Fruit fly (Drosophila melanogaster): ENCODE data around the gene kto.

kto gene

DNA sequence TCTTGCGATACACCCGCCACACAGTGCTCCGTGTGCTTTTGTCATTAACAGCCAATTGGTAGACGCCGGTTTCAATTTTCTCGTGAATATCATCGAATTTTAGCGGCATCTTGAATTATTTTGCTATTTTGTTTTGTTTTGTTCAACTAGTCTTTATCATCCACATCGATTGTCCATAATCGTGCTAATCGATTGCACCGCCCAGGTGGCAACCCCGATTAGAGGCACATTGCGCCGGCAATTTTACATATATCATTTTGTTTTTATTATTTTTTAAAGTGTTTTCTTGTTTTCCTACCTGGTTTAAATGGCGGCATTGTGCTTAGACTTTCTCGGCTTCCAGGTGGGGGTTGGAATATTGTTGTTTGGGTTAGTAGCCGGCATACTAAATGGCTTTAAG, 30.5 kb upstream of the kto start, which contains the start of gene CG34116:
CG34116 (minus strand) TSS at position 142 of the 400 bp plus-strand sequence.
- TF ChIP-seq foxo (GFP tag; optimal IDR thresholded peaks at IDR 0.05) (no peak), HLH106 (tag; optimal IDR thresholded peaks at IDR 0.05) (no peak), fru (GFP tag; optimal IDR thresholded peaks at IDR 0.05) (no peak), CrebA (GFP tag; optimal IDR thresholded peaks at IDR 0.05; ENCODE audit: borderline replicate concordance) (no peak)

DNA sequence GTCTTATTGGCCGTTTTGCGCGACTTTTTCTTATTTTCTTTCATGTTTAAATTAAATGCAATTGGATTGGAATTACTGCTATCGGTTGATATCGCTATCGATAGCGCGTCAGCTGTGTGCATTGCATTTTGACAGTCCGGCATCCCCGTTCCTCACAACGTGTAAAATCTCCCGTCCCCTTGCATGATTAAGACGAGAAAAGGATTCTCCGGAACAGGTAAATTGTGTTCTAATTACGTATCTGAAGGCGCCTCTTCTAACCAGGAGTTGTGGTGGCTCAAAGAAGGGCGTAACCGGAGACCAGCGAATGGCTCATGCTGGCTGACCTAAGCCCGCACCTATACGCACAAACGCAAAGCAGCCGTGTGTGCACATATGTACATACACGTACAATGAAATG, 29.3 kb upstream of the kto start, which contains the start of the genes CG14104 and Kap-alpha1:
CG14104 (minus strand) TSS at position 97 of the 400 bp plus-strand sequence.
Kap-alpha1 (plus strand) TSS at position 130 of the 400 bp plus-strand sequence.
- TF ChIP-seq Jra (GFP tag; optimal IDR thresholded peaks at IDR 0.05) (no peak), N (GFP tag; optimal IDR thresholded peaks at IDR 0.05) (peak; percentile 47), Myc (optimal IDR thresholded peaks at IDR 0.05) (peak; percentile 11), Rel (GFP tag; optimal IDR thresholded peaks at IDR 0.05) (no peak), Rel (tag; optimal IDR thresholded peaks at IDR 0.05) (peak; percentile 28)

DNA sequence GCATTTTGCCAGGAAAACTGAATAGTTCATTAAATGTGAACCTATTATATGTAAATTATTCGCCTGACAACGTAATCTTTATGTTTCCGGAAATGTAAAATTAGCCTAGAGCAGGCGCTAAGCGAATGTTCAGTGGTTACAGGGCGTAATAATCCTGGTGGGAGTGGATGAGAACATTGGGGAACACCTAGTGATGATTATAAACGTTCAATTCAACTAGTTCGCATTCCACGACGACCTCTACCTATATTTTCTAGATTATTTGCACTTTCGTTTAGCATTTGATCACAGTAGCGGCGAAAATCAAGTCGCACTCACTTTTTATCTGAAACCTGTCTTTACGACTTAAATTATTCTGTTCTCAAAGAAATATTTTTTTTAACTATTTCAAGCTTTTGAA, 28.9 kb upstream of the kto start:
- TF ChIP-seq HLH106 (tag; optimal IDR thresholded peaks at IDR 0.05), result no peak
- TF ChIP-seq woc (GFP tag; optimal IDR thresholded peaks at IDR 0.05), result no peak
- no peak for TF ChIP-seq Sp1 (GFP tag; optimal IDR thresholded peaks at IDR 0.05)
- no peak for TF ChIP-seq dl (GFP tag; optimal IDR thresholded peaks at IDR 0.05; ENCODE audit: insufficient read depth in 1 of 2, partially characterized antibody in 2 of 2)
- TF ChIP-seq OdsH (GFP tag; optimal IDR thresholded peaks at IDR 0.05), result no peak
- TF ChIP-seq brk (GFP tag; optimal IDR thresholded peaks at IDR 0.05), result no peak
- no peak for TF ChIP-seq Hr78 (GFP tag; optimal IDR thresholded peaks at IDR 0.05)
- TF ChIP-seq rgr (GFP tag; optimal IDR thresholded peaks at IDR 0.05), result no peak
- no peak for TF ChIP-seq psq (GFP tag; optimal IDR thresholded peaks at IDR 0.05)

DNA sequence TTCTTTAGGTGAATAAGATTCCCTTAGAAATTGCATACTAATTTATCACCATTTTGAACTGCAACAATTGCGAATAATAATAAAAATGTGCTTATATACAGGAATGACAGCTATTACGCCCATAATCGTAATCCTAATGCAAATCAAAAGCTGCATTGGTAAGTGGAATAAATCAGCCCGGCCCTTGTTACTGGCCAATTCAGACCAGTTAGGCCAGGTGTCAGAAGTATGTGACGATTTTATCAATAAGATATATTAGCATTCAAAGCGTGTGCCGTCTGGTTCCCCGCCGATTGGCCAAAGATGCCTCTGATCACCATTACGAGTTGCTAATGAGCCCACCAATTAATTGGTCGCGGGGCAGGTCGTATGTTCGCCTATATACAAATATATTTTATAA, 23.9 kb upstream of the kto start:
- no peak for TF ChIP-seq dsf (GFP tag; optimal IDR thresholded peaks at IDR 0.05; ENCODE audit: borderline replicate concordance)
- TF ChIP-seq usp (GFP tag; optimal IDR thresholded peaks at IDR 0.05), result no peak
- TF ChIP-seq OdsH (GFP tag; optimal IDR thresholded peaks at IDR 0.05), result no peak
- no peak for TF ChIP-seq sv (GFP tag; optimal IDR thresholded peaks at IDR 0.05)
- TF ChIP-seq Hnf4 (GFP tag; optimal IDR thresholded peaks at IDR 0.05), result no peak
- no peak for TF ChIP-seq ey (GFP tag; optimal IDR thresholded peaks at IDR 0.05)
- TF ChIP-seq Abd-B (GFP tag; optimal IDR thresholded peaks at IDR 0.05), result no peak
- TF ChIP-seq psq (GFP tag; optimal IDR thresholded peaks at IDR 0.05), result no peak
- TF ChIP-seq sage (GFP tag; optimal IDR thresholded peaks at IDR 0.05), result no peak
- no peak for TF ChIP-seq tai (GFP tag; optimal IDR thresholded peaks at IDR 0.05)
- TF ChIP-seq CrebA (GFP tag; optimal IDR thresholded peaks at IDR 0.05; ENCODE audit: borderline replicate concordance), result no peak
- TF ChIP-seq Dif (GFP tag; optimal IDR thresholded peaks at IDR 0.05; ENCODE audit: partially characterized antibody), result no peak
- TF ChIP-seq Hr83 (GFP tag; optimal IDR thresholded peaks at IDR 0.05; ENCODE audit: poor library complexity, severe bottlenecking), result no peak
- no peak for TF ChIP-seq fru (GFP tag; optimal IDR thresholded peaks at IDR 0.05)

DNA sequence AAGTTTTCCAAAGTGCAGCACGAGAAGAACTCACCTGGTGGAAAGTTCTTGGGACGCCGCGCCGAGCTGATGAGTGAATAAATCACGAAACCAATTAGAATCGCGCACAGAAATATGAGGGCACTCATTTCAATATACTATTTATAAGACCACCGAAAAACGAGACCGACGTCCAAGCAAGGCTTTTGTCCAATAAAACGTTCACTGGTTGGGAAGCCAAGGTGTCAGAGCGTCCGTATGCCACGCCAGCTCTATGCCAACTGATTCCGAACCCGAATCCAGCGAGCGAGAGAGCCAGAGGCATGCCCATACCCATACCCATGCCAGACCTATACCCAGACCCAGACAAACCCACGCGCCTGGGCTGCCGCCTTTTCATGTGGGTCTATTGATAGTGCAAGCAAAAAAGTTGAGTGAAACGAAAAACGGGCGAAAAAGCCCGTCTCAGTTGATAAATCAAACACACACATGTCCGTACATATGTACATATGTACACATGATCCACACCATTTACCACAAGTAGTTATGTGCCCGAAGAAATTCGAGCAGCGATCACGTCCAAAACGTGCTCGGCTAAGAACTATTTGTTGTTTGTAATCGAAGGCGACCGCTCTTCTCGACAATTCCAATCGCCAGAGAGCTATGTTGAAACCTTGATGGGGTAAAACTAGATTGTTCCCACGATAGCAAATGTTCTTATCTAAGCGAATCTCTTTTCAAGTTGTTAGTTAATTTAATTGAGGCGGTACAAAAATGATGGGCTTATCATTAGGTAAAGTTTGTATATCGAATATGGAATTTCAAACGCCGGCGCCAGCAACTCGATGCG, 23.1 kb upstream of the kto start, which contains the start of gene Cyp305a1:
Cyp305a1 (minus strand) TSS at position 265 of the 829 bp plus-strand sequence.
- TF ChIP-seq Myc (optimal IDR thresholded peaks at IDR 0.05) (no peak), pan (optimal IDR thresholded peaks at IDR 0.05) (no peak), dmrt93B (GFP tag; optimal IDR thresholded peaks at IDR 0.05) (no peak), psq (GFP tag; optimal IDR thresholded peaks at IDR 0.05) (no peak), ey (GFP tag; optimal IDR thresholded peaks at IDR 0.05) (no peak), foxo (GFP tag; optimal IDR thresholded peaks at IDR 0.05) (no peak), Sp1 (GFP tag; optimal IDR thresholded peaks at IDR 0.05) (no peak), lola (GFP tag; optimal IDR thresholded peaks at IDR 0.05) (no peak), Rel (GFP tag; optimal IDR thresholded peaks at IDR 0.05) (no peak), Rel (tag; optimal IDR thresholded peaks at IDR 0.05) (no peak), brk (GFP tag; optimal IDR thresholded peaks at IDR 0.05) (no peak), Vsx2 (GFP tag; optimal IDR thresholded peaks at IDR 0.05; ENCODE audit: partially characterized antibody) (no peak), HLH106 (tag; optimal IDR thresholded peaks at IDR 0.05) (no peak), Mio (GFP tag; optimal IDR thresholded peaks at IDR 0.05) (no peak), dsf (GFP tag; optimal IDR thresholded peaks at IDR 0.05; ENCODE audit: borderline replicate concordance) (no peak), dl (GFP tag; optimal IDR thresholded peaks at IDR 0.05; ENCODE audit: insufficient read depth in 1 of 2, partially characterized antibody in 2 of 2) (no peak)
